Worm (Caenorhabditis elegans) whole organism, L4/young adult: Measurements from ENCODE around the gene nlp-76.

ENCODE experiments used
- W03F9.2 ChIP-seq: fragments of 150-350 bp; optimal IDR thresholded peaks from 2 replicates; lab custom pipeline; 2014; ENCODE audit warnings: missing biosample characterization, missing genetic modification characterization
- dao-5 ChIP-seq: sonication (generic microtip); optimal IDR thresholded peaks from 2 replicates; lab custom pipeline; 2016; ENCODE audit warnings: missing genotype, missing genetic modification characterization, moderate library complexity, missing compliant biosample characterization

- TF ChIP-seq W03F9.2, result no peak
- no peak for TF ChIP-seq dao-5
These were observed 49.3 kb upstream of the nlp-76 start for ce11 chrX:12713014-12713413.
